Worm (Caenorhabditis elegans) whole organism, L1 larva: ENCODE data around the gene arrd-3.

ENCODE experiments used
- ama-1 ChIP-seq: fragments of 150-350 bp; optimal IDR thresholded peaks from 2 replicates; lab custom pipeline; 2014
- ceh-82 ChIP-seq, 3 experiments: fragments of 150-350 bp in 1 of 3; sonication (generic microtip) in 2 of 3; optimal IDR thresholded peaks; 2 replicates each; lab custom pipeline; 2014 to 2017; ENCODE audit warnings: missing biosample characterization in 3 of 3, missing genetic modification characterization in 3 of 3
- lin-13 ChIP-seq: fragments of 150-350 bp; optimal IDR thresholded peaks from 2 replicates; lab custom pipeline; 2014; ENCODE audit warnings: missing biosample characterization, missing genetic modification reagents, missing genetic modification characterization
- mdl-1 ChIP-seq, 2 experiments: fragments of 150-350 bp; optimal IDR thresholded peaks; 2 replicates each; lab custom pipeline; 2014 to 2017; ENCODE audit warnings: missing biosample characterization in 2 of 2, missing genetic modification characterization in 2 of 2, inconsistent platforms in 1 of 2
- nhr-237 ChIP-seq: fragments of 150-350 bp; optimal IDR thresholded peaks from 2 replicates; lab custom pipeline; 2014; ENCODE audit warnings: missing biosample characterization, missing genetic modification characterization
- nhr-84 ChIP-seq: sonication (generic microtip); optimal IDR thresholded peaks from 2 replicates; lab custom pipeline; 2017; ENCODE audit warnings: missing biosample characterization, missing genetic modification characterization
- zag-1 ChIP-seq: fragments of 150-350 bp; optimal IDR thresholded peaks from 2 replicates; lab custom pipeline; 2014; ENCODE audit warnings: missing biosample characterization, missing genetic modification characterization

- TF ChIP-seq zag-1: no peak
- TF ChIP-seq ceh-82 (tag; optimal IDR thresholded peaks at IDR 0.05; lab: Kevin White, UChicago): no peak
- TF ChIP-seq nhr-237 (tag; lab: Kevin White, UChicago): no peak
- TF ChIP-seq ama-1: no peak
- no peak for TF ChIP-seq nhr-84
- no peak for TF ChIP-seq lin-13
- TF ChIP-seq mdl-1 (tag; optimal IDR thresholded peaks at IDR 0.05; lab: Kevin White, UChicago): no peak
Measured at ce11 chrII:9397496-9397895, 14.9 kb upstream of the arrd-3 start, which contains the start of gene Y51B9A.9.
